Fruit fly (Drosophila melanogaster) whole organism, embryonic: ENCODE data around the gene Rbp6.

Experiments
- BtbVII ChIP-seq: fragments of 200-800 bp; sonication (Bioruptor generic); optimal IDR thresholded peaks from 3 replicates; lab custom pipeline; 2017; ENCODE audit warnings: missing biosample characterization, mild to moderate bottlenecking, missing genetic modification characterization
- CG11085 ChIP-seq: fragments of 200-800 bp; sonication (Bioruptor generic); IDR thresholded peaks from 2 replicates; pipeline ENCODE4 v1.3.6; 2022; ENCODE audit warnings: missing biosample characterization, missing genetic modification characterization
- CG12659 ChIP-seq: fragments of 200-800 bp; sonication (Bioruptor generic); optimal IDR thresholded peaks from 3 replicates; lab custom pipeline; 2017; ENCODE audit warnings: mild to moderate bottlenecking, missing biosample characterization, missing genetic modification reagents, missing genetic modification characterization
- CG12769 ChIP-seq: fragments of 200-800 bp; sonication (Bioruptor generic); optimal IDR thresholded peaks from 2 replicates; lab custom pipeline; 2019; ENCODE audit warnings: missing biosample characterization, mild to moderate bottlenecking, missing genetic modification characterization, moderate library complexity
- CG13624 ChIP-seq: fragments of 200-800 bp; sonication (Bioruptor generic); optimal IDR thresholded peaks from 2 replicates; lab custom pipeline; 2016; ENCODE audit warnings: missing biosample characterization, missing genetic modification characterization
- CG14710 ChIP-seq: fragments of 200-800 bp; sonication (Bioruptor generic); optimal IDR thresholded peaks from 3 replicates; lab custom pipeline; 2019; ENCODE audit warnings: missing biosample characterization, mild to moderate bottlenecking, missing genetic modification characterization, moderate library complexity
- CG14860 ChIP-seq: fragments of 200-800 bp; sonication (Bioruptor generic); IDR thresholded peaks from 3 replicates; pipeline ENCODE4 v1.3.6; 2022; ENCODE audit warnings: missing biosample characterization, missing genetic modification characterization; ENCODE audit not compliant: partially characterized antibody
- CG1602 ChIP-seq: fragments of 200-800 bp; sonication (Bioruptor generic); optimal IDR thresholded peaks from 3 replicates; lab custom pipeline; 2016; ENCODE audit warnings: missing biosample characterization, missing genetic modification characterization
- CG16813 ChIP-seq: fragments of 200-800 bp; sonication (Bioruptor generic); IDR thresholded peaks from 3 replicates; pipeline ENCODE4 v1.3.6; 2022; ENCODE audit warnings: missing biosample characterization, missing genetic modification characterization; ENCODE audit not compliant: partially characterized antibody
- CG16815 ChIP-seq: fragments of 200-800 bp; sonication (Bioruptor generic); optimal IDR thresholded peaks from 3 replicates; lab custom pipeline; 2017; ENCODE audit warnings: missing biosample characterization, mild to moderate bottlenecking, missing genetic modification characterization
- CG17385 ChIP-seq: fragments of 200-800 bp; sonication (Bioruptor generic); optimal IDR thresholded peaks from 3 replicates; lab custom pipeline; 2018; ENCODE audit warnings: missing biosample characterization, mild to moderate bottlenecking, missing genetic modification characterization
- CG17612 ChIP-seq: fragments of 200-800 bp; sonication (Bioruptor generic); IDR thresholded peaks from 2 replicates; pipeline ENCODE4 v1.3.6; 2022; ENCODE audit warnings: missing biosample characterization, missing genetic modification characterization
- CG18599 ChIP-seq: fragments of 200-800 bp; sonication (Bioruptor generic); optimal IDR thresholded peaks from 3 replicates; lab custom pipeline; 2017; ENCODE audit warnings: missing biosample characterization, missing genetic modification characterization, mild to moderate bottlenecking, moderate library complexity, missing genetic modification reagents
- CG2120 ChIP-seq: fragments of 200-800 bp; sonication (Bioruptor generic); optimal IDR thresholded peaks from 3 replicates; lab custom pipeline; 2016; ENCODE audit warnings: missing biosample characterization, missing genetic modification characterization
- CG33213 ChIP-seq: fragments of 200-800 bp; sonication (Bioruptor generic); optimal IDR thresholded peaks from 3 replicates; lab custom pipeline; 2016; ENCODE audit warnings: missing biosample characterization, missing genetic modification characterization
- CG34224 ChIP-seq: fragments of 200-800 bp; sonication (Bioruptor generic); IDR thresholded peaks from 3 replicates; pipeline ENCODE4 v1.3.6; 2022; ENCODE audit warnings: missing biosample characterization, missing genetic modification characterization; ENCODE audit not compliant: partially characterized antibody
- CG3847 ChIP-seq: fragments of 200-800 bp; sonication (Bioruptor generic); IDR thresholded peaks from 2 replicates; pipeline ENCODE4 v1.3.6; 2022; ENCODE audit warnings: missing biosample characterization, missing genetic modification characterization
- CG4617 ChIP-seq: fragments of 200-800 bp; sonication (Bioruptor generic); optimal IDR thresholded peaks from 3 replicates; lab custom pipeline; 2016; ENCODE audit warnings: missing biosample characterization, missing genetic modification characterization, borderline replicate concordance
- CG6272 ChIP-seq: fragments of 200-800 bp; sonication (Bioruptor generic); IDR thresholded peaks from 2 replicates; pipeline ENCODE4 v1.3.6; 2022; ENCODE audit warnings: missing biosample characterization, missing genetic modification characterization
- CG9817 ChIP-seq: fragments of 200-800 bp; sonication (Bioruptor generic); optimal IDR thresholded peaks from 2 replicates; lab custom pipeline; 2018; ENCODE audit warnings: missing biosample characterization, mild to moderate bottlenecking, missing genetic modification characterization, moderate library complexity
- CrebB ChIP-seq: fragments of 200-800 bp; sonication (Bioruptor generic); optimal IDR thresholded peaks from 3 replicates; lab custom pipeline; 2018; ENCODE audit warnings: missing biosample characterization, mild to moderate bottlenecking, missing genetic modification characterization
- Dp ChIP-seq: fragments of 200-800 bp; sonication (Bioruptor generic); optimal IDR thresholded peaks from 2 replicates; lab custom pipeline; 2018; ENCODE audit warnings: missing biosample characterization, mild to moderate bottlenecking, missing genetic modification characterization, moderate library complexity
- E2f2 ChIP-seq: fragments of 200-800 bp; sonication (Bioruptor generic); IDR thresholded peaks from 2 replicates; pipeline ENCODE4 v1.3.6; 2022; ENCODE audit warnings: missing biosample characterization, missing genetic modification characterization
- Ets97D ChIP-seq: fragments of 200-800 bp; sonication (Bioruptor generic); optimal IDR thresholded peaks from 3 replicates; lab custom pipeline; 2016; ENCODE audit warnings: missing biosample characterization, missing genetic modification characterization
- HLH4C ChIP-seq: fragments of 200-800 bp; sonication (Bioruptor generic); IDR thresholded peaks from 3 replicates; pipeline ENCODE4 v1.3.6; 2022; ENCODE audit warnings: missing biosample characterization, missing genetic modification characterization; ENCODE audit not compliant: partially characterized antibody
- HmgZ ChIP-seq: fragments of 200-800 bp; sonication (Bioruptor generic); optimal IDR thresholded peaks from 2 replicates; lab custom pipeline; 2018; ENCODE audit warnings: missing biosample characterization, mild to moderate bottlenecking, missing genetic modification characterization
- Lhr ChIP-seq: fragments of 200-800 bp; sonication (Bioruptor generic); optimal IDR thresholded peaks from 3 replicates; lab custom pipeline; 2017; ENCODE audit warnings: mild to moderate bottlenecking, missing biosample characterization, missing genetic modification reagents, missing genetic modification characterization
- Lpt ChIP-seq: fragments of >200 bp; optimal IDR thresholded peaks from 2 replicates; lab custom pipeline; 2018; ENCODE audit warnings: missing biosample characterization, missing genetic modification characterization
- MBD-R2 ChIP-seq: fragments of 200-800 bp; sonication (Bioruptor generic); IDR thresholded peaks from 2 replicates; pipeline ENCODE4 v1.3.6; 2022; ENCODE audit warnings: missing biosample characterization, missing genetic modification characterization
- Med ChIP-seq: fragments of 200-800 bp; sonication (Bioruptor generic); peaks from one replicate; lab custom pipeline; 2016; ENCODE audit warnings: missing biosample characterization, missing genetic modification characterization, mild to moderate bottlenecking, inconsistent platforms, moderate library complexity
- Myb ChIP-seq: fragments of 200-800 bp; sonication (Bioruptor generic); optimal IDR thresholded peaks from 2 replicates; lab custom pipeline; 2016; ENCODE audit warnings: missing biosample characterization, missing genetic modification characterization
- Sin3A ChIP-seq: fragments of >200 bp; optimal IDR thresholded peaks from 2 replicates; lab custom pipeline; 2018
- Sox100B ChIP-seq: fragments of 200-800 bp; sonication (Bioruptor generic); optimal IDR thresholded peaks from 3 replicates; lab custom pipeline; 2018; ENCODE audit warnings: missing biosample characterization, mild to moderate bottlenecking, missing genetic modification characterization
- Stat92E ChIP-seq, 3 experiments: fragments of >200 bp in 2 of 3; fragments of 200-800 bp in 1 of 3; sonication (Bioruptor generic) in 1 of 3; optimal IDR thresholded peaks; 2 replicates each; lab custom pipeline; 2017 to 2019; ENCODE audit warnings: missing biosample characterization in 3 of 3, missing genetic modification characterization in 3 of 3, mild to moderate bottlenecking in 1 of 3, moderate library complexity in 1 of 3
- Trl ChIP-seq, 3 experiments: fragments of >200 bp in 2 of 3; fragments of 200-800 bp in 1 of 3; sonication (Bioruptor generic) in 1 of 3; optimal IDR thresholded peaks; 2 replicates in 1 of 3; 3 replicates in 2 of 3; lab custom pipeline; 2016 to 2017; ENCODE audit warnings: missing biosample characterization in 1 of 3, missing genetic modification characterization in 1 of 3
- YL-1 ChIP-seq: fragments of 200-800 bp; sonication (Bioruptor generic); optimal IDR thresholded peaks from 3 replicates; lab custom pipeline; 2017; ENCODE audit warnings: missing biosample characterization, mild to moderate bottlenecking, missing genetic modification characterization
- bbx ChIP-seq: fragments of 200-800 bp; sonication (Bioruptor generic); IDR thresholded peaks from 2 replicates; pipeline ENCODE4 v1.3.6; 2022; ENCODE audit warnings: missing biosample characterization, missing genetic modification characterization; ENCODE audit not compliant: partially characterized antibody
- cg ChIP-seq: fragments of 200-800 bp; sonication (Bioruptor generic); optimal IDR thresholded peaks from 3 replicates; lab custom pipeline; 2019; ENCODE audit warnings: missing biosample characterization, mild to moderate bottlenecking, missing genetic modification characterization, moderate library complexity
- crp ChIP-seq, 2 experiments: fragments of 200-800 bp; sonication (Bioruptor generic); optimal IDR thresholded peaks; 2 replicates in 1 of 2; 3 replicates in 1 of 2; lab custom pipeline; 2017; ENCODE audit warnings: missing biosample characterization in 2 of 2, missing genetic modification characterization in 2 of 2, mild to moderate bottlenecking in 1 of 2, moderate library complexity in 1 of 2
- insv ChIP-seq, 2 experiments: fragments of 200-800 bp; sonication (Bioruptor generic); optimal IDR thresholded peaks; 3 replicates each; lab custom pipeline; 2016 to 2018; ENCODE audit warnings: missing biosample characterization in 2 of 2, missing genetic modification characterization in 2 of 2
- kah ChIP-seq: fragments of 200-800 bp; sonication (Bioruptor generic); optimal IDR thresholded peaks from 2 replicates; lab custom pipeline; 2018; ENCODE audit warnings: missing biosample characterization, mild to moderate bottlenecking, missing genetic modification characterization
- ken ChIP-seq: fragments of 200-800 bp; sonication (Bioruptor generic); IDR thresholded peaks from 3 replicates; pipeline ENCODE4 v1.3.6; 2022; ENCODE audit warnings: missing biosample characterization, missing genetic modification characterization
- oc ChIP-seq: fragments of 200-800 bp; sonication (Bioruptor generic); optimal IDR thresholded peaks from 2 replicates; lab custom pipeline; 2018; ENCODE audit warnings: missing biosample characterization, mild to moderate bottlenecking, missing genetic modification characterization, moderate library complexity
- odd ChIP-seq: fragments of 200-800 bp; sonication (Bioruptor generic); optimal IDR thresholded peaks from 2 replicates; lab custom pipeline; 2017; ENCODE audit warnings: missing biosample characterization, mild to moderate bottlenecking, missing genetic modification characterization
- org-1 ChIP-seq: fragments of 200-800 bp; sonication (Bioruptor generic); optimal IDR thresholded peaks from 2 replicates; lab custom pipeline; 2017; ENCODE audit warnings: missing biosample characterization, missing genetic modification characterization
- pum ChIP-seq: fragments of 200-800 bp; sonication (Bioruptor generic); optimal IDR thresholded peaks from 2 replicates; lab custom pipeline; 2016; ENCODE audit warnings: missing biosample characterization, missing genetic modification characterization
- row ChIP-seq: fragments of 200-800 bp; sonication (Bioruptor generic); IDR thresholded peaks from 3 replicates; pipeline ENCODE4 v1.3.6; 2022; ENCODE audit warnings: missing biosample characterization, missing genetic modification characterization
- unc-4 ChIP-seq: fragments of 200-800 bp; sonication (Bioruptor generic); IDR thresholded peaks from 2 replicates; pipeline ENCODE4 v1.3.6; 2022; ENCODE audit warnings: missing biosample characterization, missing genetic modification characterization; ENCODE audit not compliant: partially characterized antibody

Rbp6 gene

dm6 chr3L:17042297-17042921 is 195.6 kb downstream of the Rbp6 start, which contains the start of the genes scaf6 and Papst2 (continued):
- TF ChIP-seq cg = peak; percentile 66
- no peak for TF ChIP-seq Sox100B (GFP tag; lab: Kevin White, UChicago)
- peak; percentile 85 for TF ChIP-seq YL-1 (GFP tag; lab: Kevin White, UChicago)
- no peak for TF ChIP-seq CG33213 (GFP tag; lab: Kevin White, UChicago)
- TF ChIP-seq CrebB (tag; lab: Kevin White, UChicago) = no peak
- no peak for TF ChIP-seq odd (GFP tag; lab: Kevin White, UChicago)
- peak in 1 of 3 experiments; percentile 35 for TF ChIP-seq Stat92E (GFP tag; optimal IDR thresholded peaks at IDR 0.05; lab: Kevin White, UChicago)
- no peak for TF ChIP-seq CG9817 (tag; lab: Kevin White, UChicago)
- peak; percentile 94 to 97 for TF ChIP-seq insv (GFP tag; optimal IDR thresholded peaks at IDR 0.05; lab: Kevin White, UChicago)
- peak; percentile 75 for TF ChIP-seq CG12659 (GFP tag; lab: Kevin White, UChicago)
- TF ChIP-seq row (GFP tag; lab: Robert Waterston, UW) = peak; percentile 41
- TF ChIP-seq MBD-R2 (GFP tag; lab: Robert Waterston, UW) = peak; percentile 77
- TF ChIP-seq CG17385 (GFP tag; lab: Kevin White, UChicago) = peak; percentile 97
- no peak for TF ChIP-seq CG11085
- peak; percentile 78 for TF ChIP-seq Ets97D (GFP tag; lab: Kevin White, UChicago)
- no peak for TF ChIP-seq CG16815 (GFP tag; lab: Kevin White, UChicago)
- peak; percentile 65 for TF ChIP-seq Lhr (GFP tag; lab: Kevin White, UChicago)
- TF ChIP-seq CG34224 (GFP tag; lab: Robert Waterston, UW) = no peak
- TF ChIP-seq org-1 (GFP tag; lab: Kevin White, UChicago) = no peak
- no peak for TF ChIP-seq CG1602
- TF ChIP-seq Sin3A (lab: Kevin White, UChicago) = peak; percentile 93
- TF ChIP-seq Med (GFP tag; lab: Kevin White, UChicago) = peak; percentile 67
- TF ChIP-seq unc-4 (GFP tag; lab: Robert Waterston, UW) = 0 out of 2 replicates have a peak, but pooled peaks have one; percentile 25
- no peak for TF ChIP-seq CG12769 (tag; lab: Kevin White, UChicago)
- TF ChIP-seq ken (GFP tag; lab: Robert Waterston, UW) = 0 out of 3 replicates have a peak, but pooled peaks have one; percentile 13
- peak in 1 of 2 experiments; percentile 5 for TF ChIP-seq crp (GFP tag; optimal IDR thresholded peaks at IDR 0.05; lab: Kevin White, UChicago)
- no peak for TF ChIP-seq oc (tag; lab: Kevin White, UChicago)
- TF ChIP-seq Lpt (GFP tag; lab: Kevin White, UChicago) = no peak
- no peak for TF ChIP-seq kah (GFP tag; lab: Kevin White, UChicago)
- TF ChIP-seq pum (GFP tag; lab: Kevin White, UChicago) = peak; percentile 1
- peak; percentile 33 for TF ChIP-seq HmgZ (tag; lab: Kevin White, UChicago)
- TF ChIP-seq E2f2 (GFP tag; lab: Robert Waterston, UW) = peak; percentile 38; the same call in 1 of the 2 replicates
- TF ChIP-seq CG16813 (GFP tag; lab: Robert Waterston, UW) = peak; percentile 26; the same call in 1 of the 3 replicates
- TF ChIP-seq CG2120 = peak; percentile 20
- TF ChIP-seq CG14710 = peak; percentile 84
- TF ChIP-seq bbx (GFP tag; lab: Robert Waterston, UW) = peak; percentile 48; the same call in 1 of the 2 replicates
- peak in 1 of 2 experiments; percentile 38 for TF ChIP-seq Trl (optimal IDR thresholded peaks at IDR 0.05; lab: Kevin White, UChicago)
- no peak for TF ChIP-seq Trl (GFP tag; optimal IDR thresholded peaks at IDR 0.05; lab: Kevin White, UChicago)
- TF ChIP-seq CG4617 (GFP tag; lab: Kevin White, UChicago) = peak; percentile 82
- no peak for TF ChIP-seq BtbVII (GFP tag; lab: Kevin White, UChicago)
- TF ChIP-seq CG6272 (GFP tag; lab: Robert Waterston, UW) = no peak
- 0 out of 3 replicates have a peak, but pooled peaks have one; percentile 32 for TF ChIP-seq CG14860 (GFP tag; lab: Robert Waterston, UW)
- no peak for TF ChIP-seq CG13624 (GFP tag; lab: Kevin White, UChicago)
- TF ChIP-seq CG3847 (GFP tag; lab: Robert Waterston, UW) = peak; percentile 79
- peak; percentile 68 for TF ChIP-seq Myb
- no peak for TF ChIP-seq HLH4C
- TF ChIP-seq CG18599 (GFP tag; lab: Kevin White, UChicago) = no peak
- peak; percentile 36 for TF ChIP-seq Dp
- no peak for TF ChIP-seq CG17612 (GFP tag; lab: Robert Waterston, UW)
